Worm (Caenorhabditis elegans) whole organism, young adult: Measurements from ENCODE around the gene add-2.

Experiments used
- B0336.3 ChIP-seq: fragments of 200-800 bp; sonication (Bioruptor generic); IDR thresholded peaks from 2 replicates; pipeline ENCODE4 v1.3.6; 2022; ENCODE audit warnings: missing genetic modification characterization, missing compliant biosample characterization
- F57C9.4 ChIP-seq: sonication (generic microtip); optimal IDR thresholded peaks from 2 replicates; lab custom pipeline; 2017; ENCODE audit warnings: mild to moderate bottlenecking, missing genetic modification characterization, missing compliant biosample characterization
- Y56A3A.18 ChIP-seq: fragments of 200-800 bp; sonication (Bioruptor generic); IDR thresholded peaks from 2 replicates; pipeline ENCODE4 v1.3.6; 2022; ENCODE audit warnings: missing genetic modification reagents, missing genetic modification characterization, missing compliant biosample characterization
- athp-1 ChIP-seq: sonication (generic microtip); optimal IDR thresholded peaks from 2 replicates; lab custom pipeline; 2017; ENCODE audit warnings: mild to moderate bottlenecking, missing genetic modification characterization, missing compliant biosample characterization
- ceh-58 ChIP-seq: fragments of 200-800 bp; sonication (Bioruptor generic); IDR thresholded peaks from 2 replicates; pipeline ENCODE4 v1.3.6; 2022; ENCODE audit warnings: missing genetic modification characterization, missing compliant biosample characterization
- ets-4 ChIP-seq: fragments of 200-800 bp; sonication (Bioruptor generic); optimal IDR thresholded peaks from 2 replicates; lab custom pipeline; 2018; ENCODE audit warnings: mild to moderate bottlenecking, missing genetic modification characterization, missing compliant biosample characterization
- fkh-3 ChIP-seq: sonication (generic microtip); optimal IDR thresholded peaks from 2 replicates; lab custom pipeline; 2016; ENCODE audit warnings: mild to moderate bottlenecking, missing genetic modification characterization, missing compliant biosample characterization
- hmg-1.2 ChIP-seq: fragments of 200-800 bp; sonication (Bioruptor generic); IDR thresholded peaks from 2 replicates; pipeline ENCODE4 v1.3.6; 2022; ENCODE audit warnings: missing genetic modification reagents, missing genetic modification characterization, missing compliant biosample characterization
- somi-1 ChIP-seq: fragments of 200-800 bp; sonication (Bioruptor generic); optimal IDR thresholded peaks from 2 replicates; lab custom pipeline; 2018; ENCODE audit warnings: mild to moderate bottlenecking, missing genetic modification characterization, missing compliant biosample characterization
- unc-62 ChIP-seq: fragments of 150-350 bp; optimal IDR thresholded peaks from 2 replicates; lab custom pipeline; 2014; ENCODE audit warnings: missing biosample characterization, missing genetic modification reagents, missing genetic modification characterization

- TF ChIP-seq hmg-1.2 (GFP tag; lab: Robert Waterston, UW), result no peak
- TF ChIP-seq unc-62 (GFP tag; lab: Kevin White, UChicago), result no peak
- TF ChIP-seq ceh-58, result no peak
- TF ChIP-seq fkh-3 (tag; lab: Kevin White, UChicago), result no peak
- no peak for TF ChIP-seq Y56A3A.18 (GFP tag; lab: Robert Waterston, UW)
- no peak for TF ChIP-seq F57C9.4 (tag; lab: Kevin White, UChicago)
- no peak for TF ChIP-seq B0336.3 (GFP tag; lab: Robert Waterston, UW)
- TF ChIP-seq ets-4 (GFP tag; lab: Kevin White, UChicago), result no peak
- TF ChIP-seq somi-1 (GFP tag; lab: Kevin White, UChicago), result no peak
- no peak for TF ChIP-seq athp-1 (tag; lab: Kevin White, UChicago)
Observed at ce11 chrV:11989861-11990260, 23.3 kb downstream of the add-2 start.
